Worm (Caenorhabditis elegans): Measurements from ENCODE around the gene F13H10.9.

F13H10.9 gene

DNA sequence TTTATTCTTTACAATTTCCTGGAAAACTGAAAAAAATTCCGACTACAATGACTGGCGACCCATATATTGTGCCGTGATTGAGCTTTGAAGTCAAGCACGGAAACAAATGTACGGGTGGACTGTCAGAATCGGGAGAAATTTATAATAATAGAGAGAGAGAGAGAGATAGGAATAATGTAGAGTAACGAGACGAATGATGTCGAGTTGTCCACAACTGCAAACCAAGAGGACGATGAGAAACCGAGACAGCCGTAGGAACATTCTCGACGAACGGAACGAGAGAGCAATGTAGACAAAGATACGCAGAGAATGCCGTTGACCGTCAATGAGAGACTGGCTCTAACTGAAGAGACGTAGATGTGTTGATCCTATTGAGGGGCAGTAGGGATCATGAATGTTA, 25.8 kb downstream of the F13H10.9 start:
- TF ChIP-seq ceh-2 (tag; optimal IDR thresholded peaks at IDR 0.05) (peak; percentile 26), unc-42 (tag; optimal IDR thresholded peaks at IDR 0.05) (no peak), pax-1 (tag; optimal IDR thresholded peaks at IDR 0.05) (peak; percentile 77), mec-3 (tag; optimal IDR thresholded peaks at IDR 0.05; ENCODE audit: borderline replicate concordance) (no peak), pha-4 (tag; optimal IDR thresholded peaks at IDR 0.05) (no peak), K02D7.2 (tag; optimal IDR thresholded peaks at IDR 0.05) (no peak), ets-4 (tag; optimal IDR thresholded peaks at IDR 0.05) (peak; percentile 33), ama-1 (optimal IDR thresholded peaks at IDR 0.05) (peak; percentile 69), dmd-4 (tag; optimal IDR thresholded peaks at IDR 0.05; ENCODE audit: borderline replicate concordance) (no peak), ceh-30 (tag; optimal IDR thresholded peaks at IDR 0.05) (no peak), madf-2 (tag; optimal IDR thresholded peaks at IDR 0.05) (no peak), odd-2 (tag; optimal IDR thresholded peaks at IDR 0.05) (no peak), F13H6.1 (tag; optimal IDR thresholded peaks at IDR 0.05) (no peak), tbx-2 (tag; optimal IDR thresholded peaks at IDR 0.05) (peak; percentile 53), ztf-16 (tag; optimal IDR thresholded peaks at IDR 0.05) (peak; percentile 30), nfya-1 (tag; optimal IDR thresholded peaks at IDR 0.05) (peak; percentile 77), C38D4.7 (GFP tag; optimal IDR thresholded peaks at IDR 0.05) (no peak), C08G9.2 (tag; optimal IDR thresholded peaks at IDR 0.05) (peak; percentile 39), elt-2 (tag; optimal IDR thresholded peaks at IDR 0.05) (peak; percentile 21), ref-2 (tag; optimal IDR thresholded peaks at IDR 0.05) (peak; percentile 66), ceh-18 (tag; optimal IDR thresholded peaks at IDR 0.05) (no peak), pqm-1 (tag; optimal IDR thresholded peaks at IDR 0.05) (no peak), T23F11.4 (GFP tag; optimal IDR thresholded peaks at IDR 0.05) (peak; percentile 11), syd-9 (tag; optimal IDR thresholded peaks at IDR 0.05) (peak; percentile 27), sox-2 (GFP tag; IDR thresholded peaks at IDR 0.05) (0 out of 2 replicates have a peak, but pooled peaks have one; percentile 23), nhr-232 (tag; optimal IDR thresholded peaks at IDR 0.05) (no peak), fax-1 (tag; optimal IDR thresholded peaks at IDR 0.05) (peak; percentile 42), gmeb-2 (tag; optimal IDR thresholded peaks at IDR 0.05) (no peak), unc-3 (GFP tag; conservative IDR thresholded peaks at IDR 0.05) (no peak), unc-3 (tag; optimal IDR thresholded peaks at IDR 0.05) (no peak), lim-6 (tag; optimal IDR thresholded peaks at IDR 0.05) (no peak), ceh-31 (tag; optimal IDR thresholded peaks at IDR 0.05) (peak; percentile 79), lin-11 (tag; optimal IDR thresholded peaks at IDR 0.05) (no peak), K09A11.1 (tag; optimal IDR thresholded peaks at IDR 0.05; ENCODE audit: insufficient read depth) (peak; percentile 37), ceh-14 (tag; optimal IDR thresholded peaks at IDR 0.05) (no peak), ceh-24 (tag; optimal IDR thresholded peaks at IDR 0.05) (no peak), hlh-6 (tag; optimal IDR thresholded peaks at IDR 0.05) (no peak), dve-1 (tag; optimal IDR thresholded peaks at IDR 0.05) (peak; percentile 6), rnt-1 (tag; optimal IDR thresholded peaks at IDR 0.05) (peak; percentile 68), fkh-6 (tag; optimal IDR thresholded peaks at IDR 0.05) (no peak), hlh-30 (tag; optimal IDR thresholded peaks at IDR 0.05; ENCODE audit: insufficient read depth) (peak; percentile 26), ceh-9 (tag; optimal IDR thresholded peaks at IDR 0.05) (no peak), ttx-3 (tag; optimal IDR thresholded peaks at IDR 0.05) (peak; percentile 20), eyg-1 (tag; optimal IDR thresholded peaks at IDR 0.05) (no peak), pros-1 (tag; optimal IDR thresholded peaks at IDR 0.05) (peak; percentile 77), unc-55 (GFP tag; optimal IDR thresholded peaks at IDR 0.05) (peak; percentile 92), hlh-8 (tag; optimal IDR thresholded peaks at IDR 0.05) (no peak), nhr-11 (tag; optimal IDR thresholded peaks at IDR 0.05) (no peak), ahr-1 (tag; optimal IDR thresholded peaks at IDR 0.05) (no peak), hlh-15 (tag; optimal IDR thresholded peaks at IDR 0.05) (no peak), che-1 (tag; optimal IDR thresholded peaks at IDR 0.05) (no peak), unc-86 (tag; optimal IDR thresholded peaks at IDR 0.05) (no peak), ceh-34 (tag; optimal IDR thresholded peaks at IDR 0.05) (peak; percentile 51), ceh-48 (tag; optimal IDR thresholded peaks at IDR 0.05) (no peak)
